In genomic region chr3R:14289958-14290835, dm6 we compare ENCODE assay signal across 1 fruit fly cellular context.
TF ChIP-seq lines count a peak whose summit lies in the region.

No protein-coding gene starts in this region.

TF ChIP-seq in whole organism, embryonic, 481 proteins besides CTCF, POLR2A, EP300 and RAD21 (continued from another document and continues in another):
- TF ChIP-seq CG13296 (GFP tag; optimal IDR thresholded peaks at IDR 0.05; lab: Kevin White, UChicago) (peak; percentile 25), CG10267 (tag; optimal IDR thresholded peaks at IDR 0.05; lab: Kevin White, UChicago) (no peak), CG8089 (GFP tag; optimal IDR thresholded peaks at IDR 0.05; lab: Kevin White, UChicago) (no peak), CG11560 (tag; IDR thresholded peaks at IDR 0.05; lab: Robert Waterston, UW) (no peak), unc-4 (GFP tag; IDR thresholded peaks at IDR 0.05; lab: Robert Waterston, UW; ENCODE audit: partially characterized antibody) (no peak), hb (GFP tag; IDR thresholded peaks at IDR 0.05; lab: Robert Waterston, UW; ENCODE audit: partially characterized antibody) (no peak), CG11723 (GFP tag; optimal IDR thresholded peaks at IDR 0.05; lab: Kevin White, UChicago) (no peak), gt (GFP tag; IDR thresholded peaks at IDR 0.05; lab: Robert Waterston, UW) (no peak), inv (GFP tag; IDR thresholded peaks at IDR 0.05; lab: Robert Waterston, UW; ENCODE audit: partially characterized antibody) (no peak), CG13287 (GFP tag; IDR thresholded peaks at IDR 0.05; lab: Robert Waterston, UW; ENCODE audit: partially characterized antibody) (no peak), CG6791 (GFP tag; IDR thresholded peaks at IDR 0.05; lab: Robert Waterston, UW; ENCODE audit: partially characterized antibody) (no peak), NK7.1 (GFP tag; optimal IDR thresholded peaks at IDR 0.05; lab: Kevin White, UChicago) (no peak), jing (GFP tag; optimal IDR thresholded peaks at IDR 0.05; lab: Kevin White, UChicago) (no peak), corto (GFP tag; optimal IDR thresholded peaks at IDR 0.05; lab: Kevin White, UChicago) (no peak), ara (GFP tag; IDR thresholded peaks at IDR 0.05; lab: Robert Waterston, UW) (no peak), trem (tag; optimal IDR thresholded peaks at IDR 0.05; lab: Kevin White, UChicago) (no peak), Fer3 (tag; optimal IDR thresholded peaks at IDR 0.05; lab: Kevin White, UChicago) (peak; percentile 28), CG14667 (GFP tag; IDR thresholded peaks at IDR 0.05; lab: Robert Waterston, UW) (no peak), odd (GFP tag; optimal IDR thresholded peaks at IDR 0.05; lab: Kevin White, UChicago) (peak; percentile 4), CG4404 (GFP tag; IDR thresholded peaks at IDR 0.05; lab: Robert Waterston, UW) (no peak), TFAM (GFP tag; optimal IDR thresholded peaks at IDR 0.05; lab: Kevin White, UChicago) (no peak), CG3407 (GFP tag; optimal IDR thresholded peaks at IDR 0.05; lab: Kevin White, UChicago) (no peak), scrt (GFP tag; optimal IDR thresholded peaks at IDR 0.05; lab: Kevin White, UChicago) (no peak), pan (optimal IDR thresholded peaks at IDR 0.05; lab: Kevin White, UChicago) (no peak), pan (GFP tag; optimal IDR thresholded peaks at IDR 0.05 in 1 of 2, IDR thresholded peaks at IDR 0.05 in 1 of 2) (no peak), CG10654 (GFP tag; optimal IDR thresholded peaks at IDR 0.05; lab: Kevin White, UChicago) (no peak), CG7963 (GFP tag; IDR thresholded peaks at IDR 0.05; lab: Robert Waterston, UW; ENCODE audit: partially characterized antibody) (no peak), pros (GFP tag; optimal IDR thresholded peaks at IDR 0.05; lab: Kevin White, UChicago) (no peak), CG11504 (tag; optimal IDR thresholded peaks at IDR 0.05; lab: Kevin White, UChicago) (peak; percentile 61), CG30403 (GFP tag; optimal IDR thresholded peaks at IDR 0.05; lab: Kevin White, UChicago) (peak; percentile 23), mld (GFP tag; IDR thresholded peaks at IDR 0.05; lab: Robert Waterston, UW; ENCODE audit: partially characterized antibody) (no peak), bbx (GFP tag; IDR thresholded peaks at IDR 0.05; lab: Robert Waterston, UW; ENCODE audit: partially characterized antibody) (no peak), Gsc (GFP tag; IDR thresholded peaks at IDR 0.05; lab: Robert Waterston, UW) (no peak), CG13775 (GFP tag; optimal IDR thresholded peaks at IDR 0.05; lab: Kevin White, UChicago) (no peak), jumu (GFP tag; optimal IDR thresholded peaks at IDR 0.05; lab: Kevin White, UChicago) (no peak), hth (optimal IDR thresholded peaks at IDR 0.05; lab: Kevin White, UChicago) (no peak), btn (GFP tag; optimal IDR thresholded peaks at IDR 0.05; lab: Kevin White, UChicago) (no peak), CG14965 (GFP tag; optimal IDR thresholded peaks at IDR 0.05; lab: Kevin White, UChicago; ENCODE audit: borderline replicate concordance) (no peak), CG2199 (GFP tag; IDR thresholded peaks at IDR 0.05; lab: Robert Waterston, UW) (no peak), BtbVII (GFP tag; optimal IDR thresholded peaks at IDR 0.05; lab: Kevin White, UChicago) (no peak), CG11456 (GFP tag; IDR thresholded peaks at IDR 0.05; lab: Robert Waterston, UW) (no peak), Ada2b (GFP tag; IDR thresholded peaks at IDR 0.05; lab: Robert Waterston, UW) (peak; percentile 14; the same call in 1 of the 2 replicates), fd64A (GFP tag; optimal IDR thresholded peaks at IDR 0.05; lab: Kevin White, UChicago) (no peak), CG15696 (tag; optimal IDR thresholded peaks at IDR 0.05; lab: Kevin White, UChicago) (no peak), dm (GFP tag; optimal IDR thresholded peaks at IDR 0.05; lab: Kevin White, UChicago) (no peak), CG18476 (GFP tag; optimal IDR thresholded peaks at IDR 0.05; lab: Kevin White, UChicago) (no peak), CG11695 (GFP tag; IDR thresholded peaks at IDR 0.05; lab: Robert Waterston, UW) (no peak), pzg (GFP tag; optimal IDR thresholded peaks at IDR 0.05; lab: Kevin White, UChicago) (no peak), Hmx (GFP tag; optimal IDR thresholded peaks at IDR 0.05; lab: Kevin White, UChicago) (no peak), CG13424 (tag; optimal IDR thresholded peaks at IDR 0.05; lab: Kevin White, UChicago) (peak; percentile 52), Hr39 (optimal IDR thresholded peaks at IDR 0.05; lab: Kevin White, UChicago) (no peak), CG18764 (GFP tag; optimal IDR thresholded peaks at IDR 0.05; lab: Kevin White, UChicago) (no peak), CG12236 (GFP tag; optimal IDR thresholded peaks at IDR 0.05; lab: Kevin White, UChicago) (no peak), CG12942 (GFP tag; optimal IDR thresholded peaks at IDR 0.05; lab: Kevin White, UChicago) (no peak), E2f2 (GFP tag; IDR thresholded peaks at IDR 0.05; lab: Robert Waterston, UW) (no peak), lilli (GFP tag; optimal IDR thresholded peaks at IDR 0.05; lab: Kevin White, UChicago) (no peak), dati (GFP tag; IDR thresholded peaks at IDR 0.05; lab: Robert Waterston, UW) (no peak), CG3847 (GFP tag; IDR thresholded peaks at IDR 0.05; lab: Robert Waterston, UW) (no peak), Mad (GFP tag; optimal IDR thresholded peaks at IDR 0.05; lab: Kevin White, UChicago) (no peak), CG4854 (GFP tag; optimal IDR thresholded peaks at IDR 0.05; lab: Kevin White, UChicago) (no peak), H2.0 (GFP tag; IDR thresholded peaks at IDR 0.05; lab: Robert Waterston, UW) (no peak), Bdp1 (GFP tag; optimal IDR thresholded peaks at IDR 0.05; lab: Kevin White, UChicago) (no peak), hbn (GFP tag; IDR thresholded peaks at IDR 0.05; lab: Robert Waterston, UW; ENCODE audit: partially characterized antibody) (no peak), danr (GFP tag; IDR thresholded peaks at IDR 0.05; lab: Robert Waterston, UW) (no peak), mirr (GFP tag; optimal IDR thresholded peaks at IDR 0.05; lab: Kevin White, UChicago) (no peak), Dip2 (GFP tag; IDR thresholded peaks at IDR 0.05; lab: Robert Waterston, UW) (no peak), CG12071 (GFP tag; optimal IDR thresholded peaks at IDR 0.05; lab: Kevin White, UChicago) (no peak), cg (GFP tag; optimal IDR thresholded peaks at IDR 0.05; lab: Kevin White, UChicago) (peak; percentile 28), CG6813 (GFP tag; optimal IDR thresholded peaks at IDR 0.05; lab: Kevin White, UChicago) (no peak), Dfd (GFP tag; optimal IDR thresholded peaks at IDR 0.05; lab: Kevin White, UChicago) (no peak), fd96Cb (tag; optimal IDR thresholded peaks at IDR 0.05; lab: Kevin White, UChicago) (no peak), Deaf1 (tag; optimal IDR thresholded peaks at IDR 0.05; lab: Kevin White, UChicago) (no peak), CG13123 (GFP tag; optimal IDR thresholded peaks at IDR 0.05; lab: Kevin White, UChicago) (no peak), CG1603 (tag; optimal IDR thresholded peaks at IDR 0.05; lab: Kevin White, UChicago) (no peak), Bteb2 (GFP tag; optimal IDR thresholded peaks at IDR 0.05; lab: Kevin White, UChicago) (no peak), jigr1 (GFP tag; IDR thresholded peaks at IDR 0.05; lab: Robert Waterston, UW) (no peak), Dp (GFP tag; optimal IDR thresholded peaks at IDR 0.05; lab: Kevin White, UChicago) (no peak), Eip74EF (GFP tag; optimal IDR thresholded peaks at IDR 0.05; lab: Kevin White, UChicago) (peak in 1 of 2 experiments; percentile 57), sug (tag; optimal IDR thresholded peaks at IDR 0.05; lab: Kevin White, UChicago) (peak; percentile 10), cad (GFP tag; optimal IDR thresholded peaks at IDR 0.05; lab: Kevin White, UChicago) (no peak), disco-r (GFP tag; optimal IDR thresholded peaks at IDR 0.05; lab: Kevin White, UChicago) (no peak), sc (optimal IDR thresholded peaks at IDR 0.05; lab: Kevin White, UChicago) (no peak), sc (GFP tag; optimal IDR thresholded peaks at IDR 0.05; lab: Kevin White, UChicago) (no peak), aop (GFP tag; IDR thresholded peaks at IDR 0.05; lab: Robert Waterston, UW) (no peak), D (optimal IDR thresholded peaks at IDR 0.05; lab: Kevin White, UChicago) (no peak), D (GFP tag; optimal IDR thresholded peaks at IDR 0.05; lab: Kevin White, UChicago) (no peak), Hey (tag; optimal IDR thresholded peaks at IDR 0.05; lab: Kevin White, UChicago) (no peak), CG15011 (GFP tag; optimal IDR thresholded peaks at IDR 0.05; lab: Kevin White, UChicago) (no peak), CG14710 (tag; optimal IDR thresholded peaks at IDR 0.05; lab: Kevin White, UChicago) (no peak), Lim3 (GFP tag; IDR thresholded peaks at IDR 0.05; lab: Robert Waterston, UW) (no peak), CG10565 (GFP tag; optimal IDR thresholded peaks at IDR 0.05; lab: Kevin White, UChicago) (no peak), ssp (GFP tag; IDR thresholded peaks at IDR 0.05; lab: Robert Waterston, UW) (no peak), ERR (GFP tag; optimal IDR thresholded peaks at IDR 0.05; lab: Kevin White, UChicago) (no peak), kni (GFP tag; optimal IDR thresholded peaks at IDR 0.05; lab: Kevin White, UChicago) (no peak), Adf1 (GFP tag; IDR thresholded peaks at IDR 0.05; lab: Robert Waterston, UW) (no peak), Neu2 (GFP tag; optimal IDR thresholded peaks at IDR 0.05; lab: Kevin White, UChicago; ENCODE audit: borderline replicate concordance) (no peak), Fer2 (tag; optimal IDR thresholded peaks at IDR 0.05; lab: Kevin White, UChicago) (no peak), phol (tag; optimal IDR thresholded peaks at IDR 0.05; lab: Kevin White, UChicago) (peak; percentile 35), CG9797 (GFP tag; optimal IDR thresholded peaks at IDR 0.05; lab: Kevin White, UChicago) (no peak), CG10543 (GFP tag; optimal IDR thresholded peaks at IDR 0.05; lab: Kevin White, UChicago) (no peak), Hsf (GFP tag; optimal IDR thresholded peaks at IDR 0.05; lab: Kevin White, UChicago) (no peak), oc (tag; optimal IDR thresholded peaks at IDR 0.05; lab: Kevin White, UChicago) (no peak), CG14441 (GFP tag; IDR thresholded peaks at IDR 0.05; lab: Robert Waterston, UW) (0 out of 2 replicates have a peak, but pooled peaks have one; percentile 19), Hr3 (GFP tag; optimal IDR thresholded peaks at IDR 0.05; lab: Kevin White, UChicago) (no peak), Chrac-16 (GFP tag; optimal IDR thresholded peaks at IDR 0.05; lab: Kevin White, UChicago) (no peak), exex (tag; optimal IDR thresholded peaks at IDR 0.05; lab: Kevin White, UChicago) (no peak), da (GFP tag; optimal IDR thresholded peaks at IDR 0.05; lab: Kevin White, UChicago) (no peak), repo (GFP tag; optimal IDR thresholded peaks at IDR 0.05; lab: Kevin White, UChicago) (no peak), CG18011 (GFP tag; optimal IDR thresholded peaks at IDR 0.05; lab: Kevin White, UChicago) (no peak), zen2 (GFP tag; IDR thresholded peaks at IDR 0.05; lab: Robert Waterston, UW; ENCODE audit: partially characterized antibody) (no peak), Xrp1 (GFP tag; IDR thresholded peaks at IDR 0.05; lab: Robert Waterston, UW) (no peak), CG2712 (tag; optimal IDR thresholded peaks at IDR 0.05; lab: Kevin White, UChicago) (no peak), knrl (GFP tag; IDR thresholded peaks at IDR 0.05; lab: Robert Waterston, UW; ENCODE audit: partially characterized antibody) (no peak), CG11247 (GFP tag; IDR thresholded peaks at IDR 0.05; lab: Robert Waterston, UW) (no peak), CG6765 (GFP tag; optimal IDR thresholded peaks at IDR 0.05; lab: Kevin White, UChicago) (peak; percentile 33), CG16813 (GFP tag; IDR thresholded peaks at IDR 0.05; lab: Robert Waterston, UW; ENCODE audit: partially characterized antibody) (no peak), CG3995 (GFP tag; optimal IDR thresholded peaks at IDR 0.05; lab: Kevin White, UChicago) (no peak), Hand (GFP tag; optimal IDR thresholded peaks at IDR 0.05; lab: Kevin White, UChicago) (no peak), CG7839 (tag; optimal IDR thresholded peaks at IDR 0.05; lab: Kevin White, UChicago) (peak; percentile 41), ken (GFP tag; IDR thresholded peaks at IDR 0.05; lab: Robert Waterston, UW) (no peak), CG31365 (tag; optimal IDR thresholded peaks at IDR 0.05; lab: Kevin White, UChicago) (no peak), gro (GFP tag; optimal IDR thresholded peaks at IDR 0.05; lab: Kevin White, UChicago) (no peak), MESR4 (GFP tag; optimal IDR thresholded peaks at IDR 0.05; lab: Kevin White, UChicago) (no peak), pfk (GFP tag; optimal IDR thresholded peaks at IDR 0.05; lab: Kevin White, UChicago) (no peak), fu2 (GFP tag; optimal IDR thresholded peaks at IDR 0.05; lab: Kevin White, UChicago) (no peak), Side (GFP tag; optimal IDR thresholded peaks at IDR 0.05; lab: Kevin White, UChicago) (no peak), chif (GFP tag; optimal IDR thresholded peaks at IDR 0.05; lab: Kevin White, UChicago) (no peak), CG7786 (GFP tag; optimal IDR thresholded peaks at IDR 0.05; lab: Kevin White, UChicago) (no peak), CG16779 (GFP tag; IDR thresholded peaks at IDR 0.05; lab: Robert Waterston, UW) (no peak), bigmax (GFP tag; optimal IDR thresholded peaks at IDR 0.05; lab: Kevin White, UChicago) (no peak), Camta (GFP tag; optimal IDR thresholded peaks at IDR 0.05; lab: Kevin White, UChicago) (no peak), Sin3A (optimal IDR thresholded peaks at IDR 0.05; lab: Kevin White, UChicago) (no peak), Rx (GFP tag; IDR thresholded peaks at IDR 0.05; lab: Robert Waterston, UW) (no peak), zfh2 (GFP tag; optimal IDR thresholded peaks at IDR 0.05; lab: Kevin White, UChicago) (no peak), CG6272 (GFP tag; IDR thresholded peaks at IDR 0.05; lab: Robert Waterston, UW) (no peak), Dad (GFP tag; optimal IDR thresholded peaks at IDR 0.05; lab: Kevin White, UChicago) (no peak), Ets65A (GFP tag; lab: Kevin White, UChicago) (no peak), Dll (GFP tag; IDR thresholded peaks at IDR 0.05; lab: Robert Waterston, UW; ENCODE audit: partially characterized antibody) (no peak), slbo (GFP tag; IDR thresholded peaks at IDR 0.05; lab: Robert Waterston, UW) (peak; percentile 29; the same call in 1 of the 2 replicates)
